Fruit fly (Drosophila melanogaster) whole organism, wandering third instar larva: ENCODE results near the gene sty.
A peak's percentile ranks its signal among the peaks of the same experiment; 100 is the strongest.

Experiments
- Abd-B ChIP-seq: fragments of >200 bp; optimal IDR thresholded peaks from 2 replicates; lab custom pipeline; 2017; ENCODE audit warnings: missing biosample characterization, missing genetic modification characterization
- CG32264 ChIP-seq: fragments of 200-800 bp; sonication (Bioruptor generic); optimal IDR thresholded peaks from 2 replicates; lab custom pipeline; 2016; ENCODE audit warnings: missing biosample characterization, missing genetic modification characterization
- CG9705 ChIP-seq: fragments of 200-800 bp; sonication (Bioruptor generic); optimal IDR thresholded peaks from 2 replicates; lab custom pipeline; 2018; ENCODE audit warnings: missing biosample characterization, mild to moderate bottlenecking, missing genetic modification characterization
- CrebA ChIP-seq: fragments of 200-800 bp; sonication (Bioruptor generic); optimal IDR thresholded peaks from 2 replicates; lab custom pipeline; 2016; ENCODE audit warnings: missing biosample characterization, mild to moderate bottlenecking, missing genetic modification characterization, borderline replicate concordance
- Dfd ChIP-seq: fragments of >200 bp; optimal IDR thresholded peaks from 2 replicates; lab custom pipeline; 2017; ENCODE audit warnings: missing biosample characterization, missing genetic modification characterization
- Dif ChIP-seq: fragments of 200-275, 200-300 bp; sonication (Bioruptor generic); optimal IDR thresholded peaks from 2 replicates; lab custom pipeline; 2018; ENCODE audit warnings: missing biosample characterization, missing genetic modification characterization; ENCODE audit not compliant: partially characterized antibody
- GATAd ChIP-seq: sonication (Bioruptor generic); optimal IDR thresholded peaks from 2 replicates; lab custom pipeline; 2016; ENCODE audit warnings: missing biosample characterization, missing genetic modification characterization
- HLH106 ChIP-seq: fragments of 200-800 bp; optimal IDR thresholded peaks from 3 replicates; lab custom pipeline; 2019; ENCODE audit warnings: missing biosample characterization, mild to moderate bottlenecking, missing genetic modification characterization, moderate library complexity
- Hnf4 ChIP-seq: fragments of 200-800 bp; sonication (Bioruptor generic); optimal IDR thresholded peaks from 2 replicates; lab custom pipeline; 2016; ENCODE audit warnings: missing biosample characterization, mild to moderate bottlenecking, missing genetic modification characterization
- Hr78 ChIP-seq: fragments of >200 bp; optimal IDR thresholded peaks from 2 replicates; lab custom pipeline; 2017; ENCODE audit warnings: missing biosample characterization, missing genetic modification characterization
- Jra ChIP-seq: sonication (Bioruptor generic); optimal IDR thresholded peaks from 2 replicates; lab custom pipeline; 2016; ENCODE audit warnings: missing biosample characterization, missing genetic modification characterization
- Mio ChIP-seq: sonication (Bioruptor generic); optimal IDR thresholded peaks from 2 replicates; lab custom pipeline; 2016; ENCODE audit warnings: missing biosample characterization, missing genetic modification characterization
- Myc ChIP-seq: fragments of >200 bp; optimal IDR thresholded peaks from 2 replicates; lab custom pipeline; 2017
- N ChIP-seq: fragments of >200 bp; optimal IDR thresholded peaks from 2 replicates; lab custom pipeline; 2018; ENCODE audit warnings: missing biosample characterization, missing external identifiers, missing genetic modification characterization
- OdsH ChIP-seq: fragments of 200-800 bp; sonication (Bioruptor generic); optimal IDR thresholded peaks from 2 replicates; lab custom pipeline; 2016; ENCODE audit warnings: missing biosample characterization, mild to moderate bottlenecking, missing genetic modification characterization
- Rel ChIP-seq, 2 experiments: fragments of 200-800 bp; sonication (Bioruptor generic) in 1 of 2; optimal IDR thresholded peaks; 2 replicates in 1 of 2; 3 replicates in 1 of 2; lab custom pipeline; 2016 to 2019; ENCODE audit warnings: mild to moderate bottlenecking in 2 of 2, missing biosample characterization in 2 of 2, missing genetic modification characterization in 2 of 2, moderate library complexity in 1 of 2
- Sp1 ChIP-seq: fragments of 200-800 bp; sonication (Bioruptor generic); optimal IDR thresholded peaks from 3 replicates; lab custom pipeline; 2019; ENCODE audit warnings: missing biosample characterization, mild to moderate bottlenecking, missing genetic modification characterization, moderate library complexity
- Vsx2 ChIP-seq: fragments of 200-300, 225-300 bp; sonication (Bioruptor generic); optimal IDR thresholded peaks from 2 replicates; lab custom pipeline; 2018; ENCODE audit warnings: missing biosample characterization, missing genetic modification characterization; ENCODE audit not compliant: partially characterized antibody
- br ChIP-seq: fragments of 200-800 bp; sonication (Bioruptor generic); optimal IDR thresholded peaks from 2 replicates; lab custom pipeline; 2016; ENCODE audit warnings: missing biosample characterization, missing genetic modification characterization
- brk ChIP-seq: fragments of 200-800 bp; sonication (Bioruptor generic); optimal IDR thresholded peaks from 2 replicates; lab custom pipeline; 2016; ENCODE audit warnings: missing biosample characterization, mild to moderate bottlenecking, missing genetic modification characterization
- dl ChIP-seq, 2 experiments: fragments of 175-275, 200-275 bp in 1 of 2; fragments of 200-275 bp in 1 of 2; sonication (Bioruptor generic); optimal IDR thresholded peaks; lab custom pipeline; 2018; ENCODE audit warnings: mild to moderate bottlenecking in 2 of 2, missing biosample characterization in 2 of 2, missing genetic modification characterization in 2 of 2, moderate library complexity in 2 of 2; ENCODE audit not compliant: partially characterized antibody in 2 of 2, insufficient read depth in 1 of 2
- dmrt93B ChIP-seq: fragments of 200-800 bp; sonication (Bioruptor generic); optimal IDR thresholded peaks from 2 replicates; lab custom pipeline; 2018; ENCODE audit warnings: missing biosample characterization, mild to moderate bottlenecking, missing genetic modification characterization
- dsf ChIP-seq: sonication (Bioruptor generic); optimal IDR thresholded peaks from 2 replicates; lab custom pipeline; 2016; ENCODE audit warnings: missing biosample characterization, missing genetic modification characterization, borderline replicate concordance
- ey ChIP-seq: fragments of 200-800 bp; sonication (Bioruptor generic); optimal IDR thresholded peaks from 2 replicates; lab custom pipeline; 2016; ENCODE audit warnings: missing biosample characterization, missing genetic modification characterization
- foxo ChIP-seq, 2 experiments: fragments of 200-800 bp; sonication (Bioruptor generic); optimal IDR thresholded peaks; 2 replicates in 1 of 2; 3 replicates in 1 of 2; lab custom pipeline; 2016 to 2017; ENCODE audit warnings: missing biosample characterization in 2 of 2, missing genetic modification characterization in 2 of 2
- fru ChIP-seq: fragments of 200-800 bp; sonication (Bioruptor generic); optimal IDR thresholded peaks from 3 replicates; lab custom pipeline; 2016; ENCODE audit warnings: missing biosample characterization, mild to moderate bottlenecking, missing genetic modification characterization
- jim ChIP-seq: fragments of 175-275, 200-325 bp; sonication (Bioruptor generic); optimal IDR thresholded peaks from 2 replicates; lab custom pipeline; 2016; ENCODE audit warnings: missing biosample characterization, mild to moderate bottlenecking, missing genetic modification characterization
- lola ChIP-seq: fragments of >200 bp; optimal IDR thresholded peaks from 2 replicates; lab custom pipeline; 2017; ENCODE audit warnings: missing biosample characterization, missing genetic modification characterization
- pan ChIP-seq: fragments of >200 bp; optimal IDR thresholded peaks from 2 replicates; lab custom pipeline; 2017
- psq ChIP-seq: fragments of 200-800 bp; sonication (Bioruptor generic); optimal IDR thresholded peaks from 3 replicates; lab custom pipeline; 2017; ENCODE audit warnings: missing biosample characterization, mild to moderate bottlenecking, missing genetic modification characterization, moderate library complexity
- rgr ChIP-seq: fragments of 200-800 bp; sonication (Bioruptor generic); optimal IDR thresholded peaks from 3 replicates; lab custom pipeline; 2016; ENCODE audit warnings: missing biosample characterization, mild to moderate bottlenecking, missing genetic modification characterization
- sv ChIP-seq: fragments of 200-800 bp; sonication (Bioruptor generic); optimal IDR thresholded peaks from 3 replicates; lab custom pipeline; 2016; ENCODE audit warnings: missing biosample characterization, missing genetic modification characterization
- usp ChIP-seq: fragments of >200 bp; optimal IDR thresholded peaks from 2 replicates; lab custom pipeline; 2017; ENCODE audit warnings: missing biosample characterization, missing genetic modification characterization
- woc ChIP-seq: sonication (Bioruptor generic); optimal IDR thresholded peaks from 2 replicates; lab custom pipeline; 2016; ENCODE audit warnings: missing biosample characterization, mild to moderate bottlenecking, missing genetic modification characterization

sty gene

DNA sequence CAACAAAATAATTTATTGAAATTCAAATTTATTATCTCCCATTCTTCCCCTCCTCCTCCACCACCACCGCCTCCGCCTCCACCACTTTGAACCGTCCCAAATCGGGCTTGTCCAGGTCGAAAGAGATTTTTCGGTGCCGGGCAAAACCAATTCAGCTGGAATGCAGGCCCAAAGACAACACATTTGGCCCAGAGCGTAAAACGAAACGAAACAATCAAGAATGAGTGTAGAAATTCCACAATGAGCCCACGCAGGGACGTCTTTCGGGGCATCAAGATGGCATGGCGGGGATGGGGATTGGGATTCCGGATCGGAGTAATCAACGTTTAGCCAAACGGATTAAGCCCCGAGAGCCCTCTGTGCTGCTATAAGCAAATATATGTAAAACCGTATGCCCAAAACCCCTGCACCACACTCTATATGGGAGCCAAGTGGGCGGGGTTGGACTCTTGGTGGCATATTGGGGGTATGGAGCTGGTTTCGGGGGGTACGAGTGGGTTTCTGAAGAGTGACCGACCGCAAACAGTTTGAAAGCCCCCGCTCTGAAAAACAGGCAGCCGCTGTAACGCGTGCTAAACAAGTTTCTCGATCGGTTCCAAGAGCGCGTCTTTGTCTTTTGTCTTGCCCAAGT is 40.7 kb downstream of the sty start:
- TF ChIP-seq sv (GFP tag; lab: Kevin White, UChicago) (no peak), br (GFP tag; lab: Kevin White, UChicago) (no peak), foxo (GFP tag; optimal IDR thresholded peaks at IDR 0.05; lab: Kevin White, UChicago) (no peak), psq (GFP tag; lab: Kevin White, UChicago) (peak; percentile 10), brk (GFP tag; lab: Kevin White, UChicago) (no peak), GATAd (GFP tag; lab: Kevin White, UChicago) (no peak), Hr78 (no peak), Myc (lab: Kevin White, UChicago) (no peak), CG32264 (GFP tag; lab: Kevin White, UChicago) (no peak), OdsH (no peak), Mio (GFP tag; lab: Kevin White, UChicago) (no peak), HLH106 (tag; lab: Kevin White, UChicago) (no peak), Hnf4 (no peak), Sp1 (GFP tag; lab: Kevin White, UChicago) (no peak), Dif (peak; percentile 75), woc (GFP tag; lab: Kevin White, UChicago) (no peak), N (no peak), dl (GFP tag; optimal IDR thresholded peaks at IDR 0.05; lab: Kevin White, UChicago; ENCODE audit: insufficient read depth in 1 of 2, partially characterized antibody in 2 of 2) (peak; percentile 18 to 41), dsf (GFP tag; lab: Kevin White, UChicago) (no peak), dmrt93B (GFP tag; lab: Kevin White, UChicago) (no peak), Rel (GFP tag; optimal IDR thresholded peaks at IDR 0.05; lab: Kevin White, UChicago) (no peak), Rel (tag; optimal IDR thresholded peaks at IDR 0.05; lab: Kevin White, UChicago) (peak; percentile 29), CrebA (no peak), rgr (no peak), ey (GFP tag; lab: Kevin White, UChicago) (no peak), Dfd (GFP tag; lab: Kevin White, UChicago) (no peak), CG9705 (GFP tag; lab: Kevin White, UChicago) (no peak), pan (lab: Kevin White, UChicago) (no peak), lola (GFP tag; lab: Kevin White, UChicago) (no peak), Abd-B (GFP tag; lab: Kevin White, UChicago) (no peak), Jra (GFP tag; lab: Kevin White, UChicago) (no peak), Vsx2 (GFP tag; lab: Kevin White, UChicago) (no peak)

DNA sequence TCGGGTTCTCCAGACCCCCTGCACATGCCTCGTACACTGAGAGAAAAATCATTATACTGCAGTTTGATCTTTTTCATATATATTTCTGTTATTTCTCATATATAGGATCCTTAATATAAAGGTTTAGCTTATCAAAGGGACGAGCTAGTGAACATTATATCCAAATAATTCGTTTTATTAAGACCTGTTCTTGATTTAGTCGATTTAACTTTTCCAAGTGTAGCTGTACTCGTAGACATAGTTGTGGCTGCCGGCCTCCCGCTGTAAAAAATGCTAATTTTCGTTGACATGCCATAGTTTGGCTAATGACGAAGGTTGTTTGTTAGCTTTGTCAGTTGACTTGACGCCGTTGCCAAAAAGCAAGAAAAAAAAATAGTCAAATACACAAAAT is 42.3 kb downstream of the sty start:
- no peak for TF ChIP-seq jim (GFP tag; lab: Kevin White, UChicago)
- no peak for TF ChIP-seq pan (lab: Kevin White, UChicago)
- TF ChIP-seq usp (GFP tag; lab: Kevin White, UChicago): no peak
- no peak for TF ChIP-seq Dfd (GFP tag; lab: Kevin White, UChicago)
- peak; percentile 13 for TF ChIP-seq fru
- no peak for TF ChIP-seq dsf (GFP tag; lab: Kevin White, UChicago)
- TF ChIP-seq sv (GFP tag; lab: Kevin White, UChicago): peak; percentile 77
- TF ChIP-seq Mio (GFP tag; lab: Kevin White, UChicago): no peak
- no peak for TF ChIP-seq dl (GFP tag; optimal IDR thresholded peaks at IDR 0.05; lab: Kevin White, UChicago; ENCODE audit: insufficient read depth in 1 of 2, partially characterized antibody in 2 of 2)
- TF ChIP-seq GATAd (GFP tag; lab: Kevin White, UChicago): no peak
- no peak for TF ChIP-seq lola (GFP tag; lab: Kevin White, UChicago)
- TF ChIP-seq Hr78: no peak
- no peak for TF ChIP-seq woc (GFP tag; lab: Kevin White, UChicago)
- no peak for TF ChIP-seq Myc (lab: Kevin White, UChicago)
- no peak for TF ChIP-seq psq (GFP tag; lab: Kevin White, UChicago)
- TF ChIP-seq dmrt93B (GFP tag; lab: Kevin White, UChicago): no peak
- peak in 1 of 2 experiments; percentile 15 for TF ChIP-seq foxo (GFP tag; optimal IDR thresholded peaks at IDR 0.05; lab: Kevin White, UChicago)

DNA sequence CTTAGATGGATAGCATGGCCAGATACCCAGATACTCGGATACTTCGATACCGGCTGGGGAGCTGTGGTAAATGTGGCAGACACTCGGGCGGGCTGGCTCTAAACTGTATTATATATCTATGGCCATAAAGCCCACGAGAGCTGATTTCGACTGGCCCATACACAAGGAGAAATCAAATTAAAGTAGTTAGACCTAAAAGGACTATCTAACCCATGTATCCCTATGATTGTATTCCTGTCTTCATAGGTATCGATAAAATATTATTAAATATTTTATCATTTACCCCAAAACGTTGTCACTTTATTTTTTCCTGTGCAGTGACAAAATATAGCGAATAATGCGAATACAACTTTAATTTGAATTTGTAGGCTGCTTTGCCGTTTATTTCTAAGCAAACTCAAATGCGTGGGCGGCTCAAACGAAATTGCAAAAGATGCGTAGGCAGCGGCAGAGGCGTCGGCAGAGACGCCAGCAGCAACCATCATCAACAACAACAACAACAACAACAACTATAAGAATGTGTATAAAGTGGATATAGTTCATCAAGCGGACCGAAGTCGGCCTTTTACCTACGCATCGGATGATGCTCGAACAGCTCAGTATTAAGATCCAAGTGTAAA is 42.8 kb downstream of the sty start:
- no peak for TF ChIP-seq GATAd (GFP tag; lab: Kevin White, UChicago)
- no peak for TF ChIP-seq sv (GFP tag; lab: Kevin White, UChicago)
- TF ChIP-seq jim (GFP tag; lab: Kevin White, UChicago): no peak
- no peak for TF ChIP-seq dmrt93B (GFP tag; lab: Kevin White, UChicago)
- no peak for TF ChIP-seq CrebA
- no peak for TF ChIP-seq Vsx2 (GFP tag; lab: Kevin White, UChicago)
- no peak for TF ChIP-seq N
- TF ChIP-seq usp (GFP tag; lab: Kevin White, UChicago): no peak
